Worm (Caenorhabditis elegans) whole organism, L1 larva: ENCODE measurements around the gene cest-12.

Source experiments
- C04F5.9 ChIP-seq: sonication (generic microtip); optimal IDR thresholded peaks from 2 replicates; lab custom pipeline; 2016; ENCODE audit warnings: missing genetic modification characterization, missing compliant biosample characterization
- C16A3.4 ChIP-seq: fragments of 150-350 bp; optimal IDR thresholded peaks from 2 replicates; lab custom pipeline; 2014; ENCODE audit warnings: missing biosample characterization, missing genetic modification characterization
- C34B4.2 ChIP-seq: sonication (generic microtip); optimal IDR thresholded peaks from 2 replicates; lab custom pipeline; 2017; ENCODE audit warnings: mild to moderate bottlenecking, missing genetic modification characterization, missing compliant biosample characterization
- F16B12.6 ChIP-seq: fragments of 150-350 bp; optimal IDR thresholded peaks from 2 replicates; lab custom pipeline; 2014; ENCODE audit warnings: missing biosample characterization, missing genetic modification characterization
- aly-2 ChIP-seq: fragments of 150-350 bp; optimal IDR thresholded peaks from 2 replicates; lab custom pipeline; 2014; ENCODE audit warnings: missing biosample characterization, missing genetic modification characterization
- blmp-1 ChIP-seq: fragments of 150-350 bp; optimal IDR thresholded peaks from 2 replicates; lab custom pipeline; 2014; ENCODE audit warnings: missing biosample characterization, missing genetic modification characterization
- ceh-8 ChIP-seq: fragments of 200-800 bp; sonication (Bioruptor generic); optimal IDR thresholded peaks from 2 replicates; lab custom pipeline; 2018; ENCODE audit warnings: mild to moderate bottlenecking, missing genetic modification characterization, moderate library complexity, missing compliant biosample characterization
- ceh-82 ChIP-seq, 3 experiments: fragments of 150-350 bp in 1 of 3; sonication (generic microtip) in 2 of 3; optimal IDR thresholded peaks; 2 replicates each; lab custom pipeline; 2014 to 2017; ENCODE audit warnings: missing biosample characterization in 3 of 3, missing genetic modification characterization in 3 of 3
- dpl-1 ChIP-seq, 3 experiments: fragments of 150-350 bp in 2 of 3; sonication (generic microtip) in 1 of 3; optimal IDR thresholded peaks; 2 replicates each; lab custom pipeline; 2014 to 2017; ENCODE audit warnings: missing biosample characterization in 3 of 3, missing genetic modification characterization in 3 of 3, missing genetic modification reagents in 3 of 3
- dsc-1 ChIP-seq: sonication (generic microtip); optimal IDR thresholded peaks from 2 replicates; lab custom pipeline; 2016; ENCODE audit warnings: mild to moderate bottlenecking, missing genetic modification characterization, missing compliant biosample characterization
- efl-1 ChIP-seq, 4 experiments: fragments of 150-350 bp; optimal IDR thresholded peaks in 3 of 4; peaks in 1 of 4; 1 replicate in 1 of 4; 2 replicates in 3 of 4; lab custom pipeline; 2014; ENCODE audit warnings: missing biosample characterization in 2 of 4, missing genetic modification characterization in 2 of 4, missing genetic modification reagents in 2 of 4
- elt-2 ChIP-seq: sonication (generic microtip); optimal IDR thresholded peaks from 2 replicates; lab custom pipeline; 2016; ENCODE audit warnings: missing genetic modification characterization, mild to moderate bottlenecking, inconsistent platforms, missing compliant biosample characterization, missing genetic modification reagents
- fkh-10 ChIP-seq: sonication (generic microtip); optimal IDR thresholded peaks from 2 replicates; lab custom pipeline; 2017; ENCODE audit warnings: missing biosample characterization, missing genetic modification reagents, missing genetic modification characterization
- fkh-4 ChIP-seq: sonication (generic microtip); optimal IDR thresholded peaks from 2 replicates; lab custom pipeline; 2016; ENCODE audit warnings: missing compliant biosample characterization, missing genetic modification characterization, borderline replicate concordance
- grh-1 ChIP-seq: fragments of 200-800 bp; sonication (Bioruptor generic); IDR thresholded peaks from 2 replicates; pipeline ENCODE4 v1.3.6; 2022; ENCODE audit warnings: missing genetic modification reagents, missing genetic modification characterization, missing compliant biosample characterization
- hlh-17 ChIP-seq: fragments of 200-800 bp; sonication (Bioruptor generic); optimal IDR thresholded peaks from 2 replicates; lab custom pipeline; 2018; ENCODE audit warnings: missing genetic modification characterization, mild to moderate bottlenecking, missing compliant biosample characterization, moderate library complexity, borderline replicate concordance
- hlh-4 ChIP-seq: sonication (generic microtip); optimal IDR thresholded peaks from 2 replicates; lab custom pipeline; 2016; ENCODE audit warnings: mild to moderate bottlenecking, missing genetic modification characterization, missing compliant biosample characterization
- hpl-2 ChIP-seq: fragments of 150-350 bp; optimal IDR thresholded peaks from 2 replicates; lab custom pipeline; 2014; ENCODE audit warnings: missing biosample characterization, missing genetic modification reagents, missing genetic modification characterization
- isw-1 ChIP-seq: fragments of 200-800 bp; sonication (Bioruptor generic); IDR thresholded peaks from 2 replicates; pipeline ENCODE4 v1.3.6; 2022; ENCODE audit warnings: missing genetic modification characterization, missing compliant biosample characterization
- lin-13 ChIP-seq: fragments of 150-350 bp; optimal IDR thresholded peaks from 2 replicates; lab custom pipeline; 2014; ENCODE audit warnings: missing biosample characterization, missing genetic modification reagents, missing genetic modification characterization
- lin-14 ChIP-seq: fragments of 200-800 bp; sonication (Bioruptor generic); optimal IDR thresholded peaks from 2 replicates; lab custom pipeline; 2018; ENCODE audit warnings: mild to moderate bottlenecking, missing genetic modification characterization, moderate library complexity, missing compliant biosample characterization
- lin-15B ChIP-seq: fragments of 150-350 bp; sonication (generic microtip); optimal IDR thresholded peaks from 3 replicates; lab custom pipeline; 2014; ENCODE audit warnings: missing biosample characterization, missing genetic modification characterization
- lin-35 ChIP-seq, 2 experiments: fragments of 150-350 bp; optimal IDR thresholded peaks; 2 replicates each; lab custom pipeline; 2014; ENCODE audit warnings: missing biosample characterization in 2 of 2, missing genetic modification characterization in 2 of 2, missing genetic modification reagents in 2 of 2
- mef-2 ChIP-seq: fragments of 150-350 bp; optimal IDR thresholded peaks from 2 replicates; lab custom pipeline; 2014; ENCODE audit warnings: missing biosample characterization, missing genetic modification characterization
- mep-1 ChIP-seq: fragments of 150-350 bp; optimal IDR thresholded peaks from 2 replicates; lab custom pipeline; 2014; ENCODE audit warnings: missing biosample characterization, missing genetic modification characterization
- nhr-19 ChIP-seq: fragments of 200-800 bp; sonication (Bioruptor generic); conservative IDR thresholded peaks from 2 replicates; pipeline ENCODE4 v1.3.6; 2022; ENCODE audit warnings: missing genetic modification characterization, missing compliant biosample characterization
- nhr-20 ChIP-seq: sonication (generic microtip); optimal IDR thresholded peaks from 2 replicates; lab custom pipeline; 2016; ENCODE audit warnings: mild to moderate bottlenecking, missing genetic modification characterization, missing compliant biosample characterization
- nhr-237 ChIP-seq: fragments of 150-350 bp; optimal IDR thresholded peaks from 2 replicates; lab custom pipeline; 2014; ENCODE audit warnings: missing biosample characterization, missing genetic modification characterization
- nhr-28 ChIP-seq: fragments of 150-350 bp; optimal IDR thresholded peaks from 2 replicates; lab custom pipeline; 2014; ENCODE audit warnings: missing biosample characterization, missing genetic modification characterization
- nhr-71 ChIP-seq: sonication (generic microtip); optimal IDR thresholded peaks from 2 replicates; lab custom pipeline; 2016; ENCODE audit warnings: mild to moderate bottlenecking, missing genetic modification characterization, moderate library complexity, missing compliant biosample characterization
- nhr-84 ChIP-seq: sonication (generic microtip); optimal IDR thresholded peaks from 2 replicates; lab custom pipeline; 2017; ENCODE audit warnings: missing biosample characterization, missing genetic modification characterization
- nhr-85 ChIP-seq: sonication (generic microtip); peaks from one replicate; lab custom pipeline; 2016; ENCODE audit warnings: missing genetic modification characterization, inconsistent platforms, missing compliant biosample characterization
- nhr-90 ChIP-seq: sonication (generic microtip); optimal IDR thresholded peaks from 2 replicates; lab custom pipeline; 2016; ENCODE audit warnings: mild to moderate bottlenecking, missing genetic modification characterization, missing compliant biosample characterization; ENCODE audit not compliant: poor library complexity
- snpc-4 ChIP-seq: fragments of 150-350 bp; optimal IDR thresholded peaks from 2 replicates; lab custom pipeline; 2014; ENCODE audit warnings: missing biosample characterization, missing genetic modification characterization
- snu-23 ChIP-seq: sonication (generic microtip); optimal IDR thresholded peaks from 2 replicates; lab custom pipeline; 2016; ENCODE audit warnings: missing genetic modification characterization, missing compliant biosample characterization
- sup-37 ChIP-seq: fragments of 200-800 bp; sonication (Bioruptor generic); optimal IDR thresholded peaks from 2 replicates; lab custom pipeline; 2018; ENCODE audit warnings: mild to moderate bottlenecking, missing genetic modification characterization, missing compliant biosample characterization
- swsn-7 ChIP-seq: sonication (generic microtip); optimal IDR thresholded peaks from 2 replicates; lab custom pipeline; 2016; ENCODE audit warnings: missing genetic modification characterization, missing compliant biosample characterization
- tbx-2 ChIP-seq: sonication (generic microtip); optimal IDR thresholded peaks from 2 replicates; lab custom pipeline; 2016; ENCODE audit warnings: missing genetic modification characterization, missing compliant biosample characterization
- unc-130 ChIP-seq: fragments of 150-350 bp; optimal IDR thresholded peaks from 2 replicates; lab custom pipeline; 2017; ENCODE audit warnings: missing biosample characterization, missing genetic modification characterization, inconsistent platforms
- unc-62 ChIP-seq: fragments of 150-350 bp; optimal IDR thresholded peaks from 2 replicates; lab custom pipeline; 2014; ENCODE audit warnings: missing biosample characterization, missing genetic modification reagents, missing genetic modification characterization
- unc-86 ChIP-seq: sonication (generic microtip); optimal IDR thresholded peaks from 2 replicates; lab custom pipeline; 2016; ENCODE audit warnings: missing genetic modification characterization, missing compliant biosample characterization
- xbp-1 ChIP-seq: sonication (generic microtip); optimal IDR thresholded peaks from 2 replicates; lab custom pipeline; 2016; ENCODE audit warnings: missing genetic modification characterization, missing compliant biosample characterization
- zip-4 ChIP-seq: fragments of 200-800 bp; sonication (Bioruptor generic); optimal IDR thresholded peaks from 2 replicates; lab custom pipeline; 2018; ENCODE audit warnings: mild to moderate bottlenecking, missing genetic modification characterization, moderate library complexity, missing compliant biosample characterization
- ztf-4 ChIP-seq: fragments of 150-350 bp; optimal IDR thresholded peaks from 2 replicates; lab custom pipeline; 2014; ENCODE audit warnings: missing biosample characterization, missing genetic modification characterization

The cest-12 gene

DNA sequence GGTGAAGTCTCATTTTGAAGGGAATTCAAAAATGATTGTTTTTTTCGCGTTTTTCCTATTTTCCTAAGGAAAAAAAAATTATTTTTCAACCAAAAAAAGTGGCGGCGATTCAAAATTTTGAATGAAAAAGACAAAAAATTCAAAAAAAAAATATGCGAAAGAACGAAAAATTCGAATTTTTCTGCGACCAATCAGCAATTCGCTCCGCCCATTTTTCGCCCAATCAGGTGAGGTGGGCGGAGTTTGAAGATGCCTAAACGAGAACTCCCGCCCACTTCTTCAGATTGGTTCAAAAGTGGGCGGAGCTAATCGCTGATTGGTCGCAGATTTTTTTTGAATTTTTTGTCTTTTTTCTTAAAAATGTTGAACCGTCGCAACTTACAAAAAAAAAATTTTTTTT, 43.4 kb downstream of the cest-12 start:
- TF ChIP-seq lin-14 (no peak), snpc-4 (tag; lab: Kevin White, UChicago) (no peak), snu-23 (GFP tag; lab: Kevin White, UChicago) (no peak), nhr-84 (no peak), zip-4 (no peak), elt-2 (no peak), mef-2 (tag; lab: Kevin White, UChicago) (no peak)

DNA sequence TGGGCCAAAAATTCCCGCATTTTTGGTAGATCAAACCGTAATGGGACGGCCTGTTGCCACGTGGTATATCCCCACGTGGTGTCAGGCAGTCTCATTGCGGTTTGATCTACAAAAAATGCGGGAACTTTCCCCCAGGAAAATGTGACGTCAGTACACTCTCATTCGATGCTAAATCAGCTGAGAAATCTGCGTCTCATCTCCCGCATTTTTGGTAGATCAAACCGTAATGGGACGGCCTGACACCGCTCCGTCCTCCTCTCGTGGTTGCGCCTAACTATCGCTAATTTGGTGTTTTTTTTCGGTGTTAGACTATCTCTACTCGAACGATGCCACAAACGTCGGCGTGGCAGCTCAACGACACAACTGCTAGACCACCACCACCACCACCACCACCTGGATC, 45.9 kb downstream of the cest-12 start, which contains the start of gene zyg-8:
Gene zyg-8, plus strand, starts transcription at position 301 of the 400 bp plus-strand sequence.
- TF ChIP-seq sup-37 (GFP tag; lab: Kevin White, UChicago) (no peak), hlh-17 (GFP tag; lab: Kevin White, UChicago) (no peak), hlh-4 (tag; lab: Kevin White, UChicago) (no peak), unc-62 (GFP tag; lab: Kevin White, UChicago) (no peak), aly-2 (tag; lab: Kevin White, UChicago) (no peak), ztf-4 (tag; lab: Kevin White, UChicago) (no peak), ceh-82 (tag; optimal IDR thresholded peaks at IDR 0.05; lab: Kevin White, UChicago) (no peak)

DNA sequence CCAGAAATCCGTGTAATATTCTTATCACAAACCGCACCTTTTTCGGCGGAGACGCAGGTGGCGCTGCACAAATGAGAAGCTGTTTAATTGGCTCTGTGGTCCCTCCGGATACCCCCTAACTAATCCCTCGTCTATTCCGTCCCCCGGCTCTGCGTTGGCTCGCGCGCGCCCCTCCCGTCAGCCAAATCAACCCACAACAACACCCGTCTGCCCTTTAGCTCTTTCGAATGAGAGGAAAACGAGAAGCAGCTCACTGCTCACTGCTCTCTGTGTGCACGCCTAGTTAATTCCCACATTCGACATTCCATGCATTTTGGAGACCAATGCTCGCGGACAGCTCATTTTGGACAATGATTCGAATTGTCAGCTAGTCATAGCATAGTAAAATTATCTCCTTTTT, 47.2 kb downstream of the cest-12 start:
- no peak for TF ChIP-seq C34B4.2
- peak; percentile 17 for TF ChIP-seq dsc-1 (tag; lab: Kevin White, UChicago)
- TF ChIP-seq unc-62 (GFP tag; lab: Kevin White, UChicago): no peak

DNA sequence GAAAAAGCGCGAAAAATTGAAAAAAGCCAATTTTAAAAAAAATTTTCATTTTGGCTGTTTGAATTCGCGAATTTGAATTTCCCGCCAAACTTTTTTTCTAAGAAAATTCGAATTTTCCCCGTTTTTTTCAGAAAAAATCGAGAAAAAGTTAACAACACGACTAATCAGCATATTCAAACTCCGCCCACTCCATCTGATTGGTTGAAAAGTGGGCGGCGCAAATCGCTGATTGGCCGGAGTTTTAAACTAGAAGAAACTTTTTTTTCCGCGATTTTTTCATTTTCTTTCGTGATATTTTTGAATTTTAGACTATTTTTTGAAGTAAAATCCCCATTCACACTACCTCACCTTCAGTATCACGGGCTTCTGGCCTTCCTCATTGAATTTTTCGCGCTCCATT, 47.8 kb downstream of the cest-12 start:
- TF ChIP-seq ceh-8 (GFP tag; lab: Kevin White, UChicago) (no peak), lin-35 (GFP tag; optimal IDR thresholded peaks at IDR 0.05; lab: Kevin White, UChicago) (no peak), blmp-1 (tag; lab: Kevin White, UChicago) (no peak)

DNA sequence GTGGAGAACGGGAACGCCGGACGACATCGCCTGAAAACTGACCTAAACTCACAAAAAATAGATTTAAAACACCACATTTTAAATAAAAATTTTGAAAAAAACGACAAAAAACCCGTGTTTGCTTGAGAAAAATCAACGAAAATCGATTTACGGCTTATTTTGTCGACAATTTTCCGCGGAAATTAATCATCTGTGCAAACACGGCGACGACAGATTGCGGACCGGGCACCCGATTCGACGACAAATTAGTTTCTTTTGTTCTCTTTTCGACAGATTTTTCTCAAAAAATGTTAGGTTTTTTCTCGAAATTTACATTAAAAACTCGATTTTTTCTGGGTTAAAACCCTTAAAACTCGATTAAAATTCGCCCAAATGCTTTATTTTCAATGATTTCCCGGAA, 48.9 kb downstream of the cest-12 start, which contains the start of gene arx-3:
Gene arx-3, minus strand, starts transcription at position 30 of the 400 bp plus-strand sequence.
- TF ChIP-seq grh-1 (GFP tag; lab: Robert Waterston, UW) (peak; percentile 26; the same call in 1 of the 2 replicates), efl-1 (optimal IDR thresholded peaks at IDR 0.05; lab: Kevin White, UChicago) (peak; percentile 60 to 70), efl-1 (GFP tag; optimal IDR thresholded peaks at IDR 0.05 in 1 of 2; lab: Kevin White, UChicago) (peak; percentile 63 to 96), fkh-10 (GFP tag; lab: Kevin White, UChicago) (peak; percentile 21), unc-86 (tag; lab: Kevin White, UChicago) (peak; percentile 52), snu-23 (GFP tag; lab: Kevin White, UChicago) (peak; percentile 63), fkh-4 (tag; lab: Kevin White, UChicago) (peak; percentile 79), hpl-2 (GFP tag; lab: Kevin White, UChicago) (no peak), swsn-7 (tag; lab: Kevin White, UChicago) (peak; percentile 50), nhr-237 (tag; lab: Kevin White, UChicago) (no peak), dpl-1 (GFP tag; optimal IDR thresholded peaks at IDR 0.05; lab: Kevin White, UChicago) (peak; percentile 42 to 65 (median 50)), unc-130 (tag; lab: Kevin White, UChicago) (peak; percentile 69), lin-35 (GFP tag; optimal IDR thresholded peaks at IDR 0.05; lab: Kevin White, UChicago) (peak; percentile 54 to 64), nhr-71 (tag; lab: Kevin White, UChicago) (peak; percentile 54), ceh-82 (tag; optimal IDR thresholded peaks at IDR 0.05; lab: Kevin White, UChicago) (peak; percentile 23 to 25 (median 25)), ceh-8 (GFP tag; lab: Kevin White, UChicago) (peak; percentile 59), F16B12.6 (peak; percentile 95), C16A3.4 (peak; percentile 42), nhr-20 (peak; percentile 16), xbp-1 (tag; lab: Kevin White, UChicago) (peak; percentile 31), tbx-2 (tag; lab: Kevin White, UChicago) (peak; percentile 35), mep-1 (tag; lab: Kevin White, UChicago) (peak; percentile 36), nhr-19 (GFP tag; lab: Robert Waterston, UW) (peak; percentile 32), C04F5.9 (no peak), nhr-85 (peak; percentile 78), nhr-90 (tag; lab: Kevin White, UChicago) (peak; percentile 7), hlh-4 (tag; lab: Kevin White, UChicago) (no peak), lin-13 (GFP tag; lab: Kevin White, UChicago) (peak; percentile 23), isw-1 (GFP tag; lab: Robert Waterston, UW) (peak; percentile 16; the same call in 1 of the 2 replicates), nhr-28 (no peak), lin-15B (tag; lab: Kevin White, UChicago) (no peak)
